Fruit fly (Drosophila melanogaster) whole organism, embryonic: ENCODE data around the gene CG13299.

Source experiments
- Aef1 ChIP-seq: fragments of 200-800 bp; sonication (Bioruptor generic); IDR thresholded peaks from 3 replicates; pipeline ENCODE4 v1.3.6; 2022; ENCODE audit warnings: missing biosample characterization, missing genetic modification characterization
- CG11085 ChIP-seq: fragments of 200-800 bp; sonication (Bioruptor generic); IDR thresholded peaks from 2 replicates; pipeline ENCODE4 v1.3.6; 2022; ENCODE audit warnings: missing biosample characterization, missing genetic modification characterization
- CG12744 ChIP-seq: fragments of 200-800 bp; sonication (Bioruptor generic); optimal IDR thresholded peaks from 2 replicates; lab custom pipeline; 2016; ENCODE audit warnings: missing biosample characterization, missing genetic modification characterization
- CG12942 ChIP-seq: fragments of 200-800 bp; sonication (Bioruptor generic); optimal IDR thresholded peaks from 3 replicates; lab custom pipeline; 2016; ENCODE audit warnings: missing biosample characterization, missing genetic modification characterization
- CG13123 ChIP-seq: fragments of 200-800 bp; sonication (Bioruptor generic); optimal IDR thresholded peaks from 2 replicates; lab custom pipeline; 2016; ENCODE audit warnings: missing biosample characterization, missing genetic modification characterization
- CG14441 ChIP-seq: fragments of 200-800 bp; sonication (Bioruptor generic); IDR thresholded peaks from 2 replicates; pipeline ENCODE4 v1.3.6; 2022; ENCODE audit warnings: missing biosample characterization, missing genetic modification characterization
- CG14710 ChIP-seq: fragments of 200-800 bp; sonication (Bioruptor generic); optimal IDR thresholded peaks from 3 replicates; lab custom pipeline; 2019; ENCODE audit warnings: missing biosample characterization, mild to moderate bottlenecking, missing genetic modification characterization, moderate library complexity
- CG14860 ChIP-seq: fragments of 200-800 bp; sonication (Bioruptor generic); IDR thresholded peaks from 3 replicates; pipeline ENCODE4 v1.3.6; 2022; ENCODE audit warnings: missing biosample characterization, missing genetic modification characterization; ENCODE audit not compliant: partially characterized antibody
- CG15011 ChIP-seq: fragments of 200-800 bp; sonication (Bioruptor generic); optimal IDR thresholded peaks from 3 replicates; lab custom pipeline; 2018; ENCODE audit warnings: missing biosample characterization, mild to moderate bottlenecking, missing genetic modification characterization
- CG18011 ChIP-seq: fragments of 200-800 bp; sonication (Bioruptor generic); optimal IDR thresholded peaks from 2 replicates; lab custom pipeline; 2017; ENCODE audit warnings: missing biosample characterization, missing genetic modification characterization, mild to moderate bottlenecking, moderate library complexity, missing genotype
- CG18764 ChIP-seq: fragments of 200-800 bp; sonication (Bioruptor generic); optimal IDR thresholded peaks from 3 replicates; lab custom pipeline; 2016; ENCODE audit warnings: missing biosample characterization, missing genetic modification characterization
- CG30020 ChIP-seq: fragments of 200-800 bp; optimal IDR thresholded peaks from 2 replicates; lab custom pipeline; 2019; ENCODE audit warnings: missing biosample characterization, mild to moderate bottlenecking, missing genetic modification characterization, moderate library complexity
- CG3163 ChIP-seq: fragments of 200-800 bp; sonication (Bioruptor generic); optimal IDR thresholded peaks from 3 replicates; lab custom pipeline; 2016; ENCODE audit warnings: missing biosample characterization, missing genetic modification characterization
- CG32767 ChIP-seq: fragments of 200-800 bp; sonication (Bioruptor generic); IDR thresholded peaks from 2 replicates; pipeline ENCODE4 v1.3.6; 2022; ENCODE audit warnings: missing biosample characterization, missing genetic modification characterization
- CG4424 ChIP-seq: fragments of 200-800 bp; sonication (Bioruptor generic); optimal IDR thresholded peaks from 3 replicates; lab custom pipeline; 2016; ENCODE audit warnings: missing biosample characterization, missing genetic modification characterization
- CG5245 ChIP-seq: fragments of 200-800 bp; sonication (Bioruptor generic); optimal IDR thresholded peaks from 3 replicates; lab custom pipeline; 2016; ENCODE audit warnings: missing biosample characterization, missing genetic modification characterization
- CG6765 ChIP-seq: fragments of 200-800 bp; sonication (Bioruptor generic); optimal IDR thresholded peaks from 3 replicates; lab custom pipeline; 2017; ENCODE audit warnings: missing biosample characterization, mild to moderate bottlenecking, missing genetic modification characterization
- CG7372 ChIP-seq: fragments of 200-800 bp; sonication (Bioruptor generic); IDR thresholded peaks from 2 replicates; pipeline ENCODE4 v1.3.6; 2022; ENCODE audit warnings: missing biosample characterization, missing genetic modification characterization
- CG7928 ChIP-seq: fragments of 200-800 bp; sonication (Bioruptor generic); optimal IDR thresholded peaks from 2 replicates; lab custom pipeline; 2017; ENCODE audit warnings: missing biosample characterization, mild to moderate bottlenecking, missing genetic modification characterization
- CG7987 ChIP-seq: fragments of 200-800 bp; sonication (Bioruptor generic); optimal IDR thresholded peaks from 2 replicates; lab custom pipeline; 2018; ENCODE audit warnings: missing biosample characterization, mild to moderate bottlenecking, missing genetic modification characterization, moderate library complexity
- CG8359 ChIP-seq: fragments of 200-800 bp; sonication (Bioruptor generic); optimal IDR thresholded peaks from 2 replicates; lab custom pipeline; 2017; ENCODE audit warnings: missing biosample characterization, mild to moderate bottlenecking, missing genetic modification characterization, borderline replicate concordance
- CG8924 ChIP-seq: fragments of 200-800 bp; optimal IDR thresholded peaks from 3 replicates; lab custom pipeline; 2019; ENCODE audit warnings: missing biosample characterization, mild to moderate bottlenecking, missing genetic modification characterization, moderate library complexity
- CG9932 ChIP-seq: fragments of 200-800 bp; sonication (Bioruptor generic); IDR thresholded peaks from 2 replicates; pipeline ENCODE4 v1.3.6; 2022; ENCODE audit warnings: missing biosample characterization, missing genetic modification characterization
- Dfd ChIP-seq, 2 experiments: fragments of >200 bp; optimal IDR thresholded peaks; 2 replicates each; lab custom pipeline; 2017; ENCODE audit warnings: missing biosample characterization in 2 of 2, missing genetic modification characterization in 2 of 2
- Dll ChIP-seq: fragments of 200-800 bp; sonication (Bioruptor generic); IDR thresholded peaks from 4 replicates; pipeline ENCODE4 v1.3.6; 2022; ENCODE audit warnings: missing biosample characterization, missing genetic modification characterization; ENCODE audit not compliant: partially characterized antibody
- H15 ChIP-seq: fragments of 200-800 bp; sonication (Bioruptor generic); IDR thresholded peaks from 3 replicates; pipeline ENCODE4 v1.3.6; 2022; ENCODE audit warnings: missing biosample characterization, missing genetic modification characterization
- Mrtf ChIP-seq: fragments of 200-800 bp; sonication (Bioruptor generic); IDR thresholded peaks from 3 replicates; pipeline ENCODE4 v1.3.6; 2022; ENCODE audit warnings: missing biosample characterization, missing genetic modification characterization
- Nf-YB ChIP-seq: fragments of 200-800 bp; sonication (Bioruptor generic); optimal IDR thresholded peaks from 3 replicates; lab custom pipeline; 2019; ENCODE audit warnings: missing biosample characterization, mild to moderate bottlenecking, missing genetic modification characterization, moderate library complexity
- Oaz ChIP-seq: fragments of 200-800 bp; sonication (Bioruptor generic); IDR thresholded peaks from 2 replicates; pipeline ENCODE4 v1.3.6; 2022; ENCODE audit warnings: missing biosample characterization, missing genetic modification characterization
- Stat92E ChIP-seq, 3 experiments: fragments of >200 bp in 2 of 3; fragments of 200-800 bp in 1 of 3; sonication (Bioruptor generic) in 1 of 3; optimal IDR thresholded peaks; 2 replicates each; lab custom pipeline; 2017 to 2019; ENCODE audit warnings: missing biosample characterization in 3 of 3, missing genetic modification characterization in 3 of 3, mild to moderate bottlenecking in 1 of 3, moderate library complexity in 1 of 3
- Vsx1 ChIP-seq: fragments of 200-800 bp; sonication (Bioruptor generic); optimal IDR thresholded peaks from 2 replicates; lab custom pipeline; 2017; ENCODE audit warnings: missing biosample characterization, mild to moderate bottlenecking, missing genetic modification characterization, missing genetic modification reagents
- Xbp1 ChIP-seq: fragments of 200-800 bp; sonication (Bioruptor generic); optimal IDR thresholded peaks from 3 replicates; lab custom pipeline; 2016; ENCODE audit warnings: missing biosample characterization, mild to moderate bottlenecking, missing genetic modification characterization
- al ChIP-seq: fragments of 200-800 bp; sonication (Bioruptor generic); IDR thresholded peaks from 2 replicates; pipeline ENCODE4 v1.3.6; 2022; ENCODE audit warnings: missing biosample characterization, missing genetic modification characterization
- exex ChIP-seq: fragments of 200-800 bp; sonication (Bioruptor generic); optimal IDR thresholded peaks from 4 replicates; lab custom pipeline; 2018; ENCODE audit warnings: missing biosample characterization, mild to moderate bottlenecking, missing genetic modification characterization, moderate library complexity
- fd102C ChIP-seq: fragments of 200-800 bp; sonication (Bioruptor generic); optimal IDR thresholded peaks from 2 replicates; lab custom pipeline; 2018; ENCODE audit warnings: missing biosample characterization, mild to moderate bottlenecking, missing genetic modification characterization, moderate library complexity
- fd96Cb ChIP-seq: fragments of 200-800 bp; sonication (Bioruptor generic); optimal IDR thresholded peaks from 2 replicates; lab custom pipeline; 2018; ENCODE audit warnings: missing biosample characterization, mild to moderate bottlenecking, missing genetic modification characterization, moderate library complexity
- hkb ChIP-seq, 2 experiments: fragments of 200-800 bp in 1 of 2; fragments of >200 bp in 1 of 2; sonication (Bioruptor generic) in 1 of 2; IDR thresholded peaks in 1 of 2; optimal IDR thresholded peaks in 1 of 2; 2 replicates each; pipeline versions ENCODE4 v1.3.6 to Lab custom; 2017 to 2022; ENCODE audit warnings: missing biosample characterization in 1 of 2, missing genetic modification characterization in 1 of 2
- nerfin-2 ChIP-seq: fragments of 200-800 bp; sonication (Bioruptor generic); IDR thresholded peaks from 2 replicates; pipeline ENCODE4 v1.3.6; 2022; ENCODE audit warnings: missing biosample characterization, missing genetic modification characterization; ENCODE audit not compliant: partially characterized antibody
- oc ChIP-seq: fragments of 200-800 bp; sonication (Bioruptor generic); optimal IDR thresholded peaks from 2 replicates; lab custom pipeline; 2018; ENCODE audit warnings: missing biosample characterization, mild to moderate bottlenecking, missing genetic modification characterization, moderate library complexity
- p53 ChIP-seq: fragments of 200-800 bp; sonication (Bioruptor generic); optimal IDR thresholded peaks from 2 replicates; lab custom pipeline; 2016; ENCODE audit warnings: missing biosample characterization, missing genetic modification characterization
- pho ChIP-seq: fragments of 200-800 bp; sonication (Bioruptor generic); optimal IDR thresholded peaks from 2 replicates; lab custom pipeline; 2016; ENCODE audit warnings: missing biosample characterization, missing genetic modification characterization
- rib ChIP-seq: fragments of 200-800 bp; sonication (Bioruptor generic); IDR thresholded peaks from 2 replicates; pipeline ENCODE4 v1.3.6; 2022; ENCODE audit warnings: missing biosample characterization, missing genetic modification characterization
- ro ChIP-seq: fragments of 200-800 bp; sonication (Bioruptor generic); IDR thresholded peaks from 2 replicates; pipeline ENCODE4 v1.3.6; 2022; ENCODE audit warnings: missing biosample characterization, missing genetic modification characterization
- ttk ChIP-seq: fragments of 200-800 bp; sonication (Bioruptor generic); IDR thresholded peaks from 2 replicates; pipeline ENCODE4 v2.1.2; 2022; ENCODE audit warnings: missing biosample characterization, missing genetic modification characterization
- unpg ChIP-seq: fragments of 200-800 bp; sonication (Bioruptor generic); optimal IDR thresholded peaks from 3 replicates; lab custom pipeline; 2018; ENCODE audit warnings: missing biosample characterization, mild to moderate bottlenecking, missing genetic modification characterization, moderate library complexity
- vnd ChIP-seq: fragments of 200-800 bp; sonication (Bioruptor generic); IDR thresholded peaks from 3 replicates; pipeline ENCODE4 v1.3.6; 2022; ENCODE audit warnings: missing biosample characterization, missing genetic modification characterization; ENCODE audit not compliant: partially characterized antibody
- vvl ChIP-seq: fragments of 200-800 bp; sonication (Bioruptor generic); IDR thresholded peaks from 2 replicates; pipeline ENCODE4 v1.3.6; 2022; ENCODE audit warnings: missing biosample characterization, missing genetic modification characterization
- zen2 ChIP-seq: fragments of 200-800 bp; sonication (Bioruptor generic); IDR thresholded peaks from 3 replicates; pipeline ENCODE4 v1.3.6; 2022; ENCODE audit warnings: missing biosample characterization, missing genetic modification characterization; ENCODE audit not compliant: partially characterized antibody

CG13299 gene

DNA sequence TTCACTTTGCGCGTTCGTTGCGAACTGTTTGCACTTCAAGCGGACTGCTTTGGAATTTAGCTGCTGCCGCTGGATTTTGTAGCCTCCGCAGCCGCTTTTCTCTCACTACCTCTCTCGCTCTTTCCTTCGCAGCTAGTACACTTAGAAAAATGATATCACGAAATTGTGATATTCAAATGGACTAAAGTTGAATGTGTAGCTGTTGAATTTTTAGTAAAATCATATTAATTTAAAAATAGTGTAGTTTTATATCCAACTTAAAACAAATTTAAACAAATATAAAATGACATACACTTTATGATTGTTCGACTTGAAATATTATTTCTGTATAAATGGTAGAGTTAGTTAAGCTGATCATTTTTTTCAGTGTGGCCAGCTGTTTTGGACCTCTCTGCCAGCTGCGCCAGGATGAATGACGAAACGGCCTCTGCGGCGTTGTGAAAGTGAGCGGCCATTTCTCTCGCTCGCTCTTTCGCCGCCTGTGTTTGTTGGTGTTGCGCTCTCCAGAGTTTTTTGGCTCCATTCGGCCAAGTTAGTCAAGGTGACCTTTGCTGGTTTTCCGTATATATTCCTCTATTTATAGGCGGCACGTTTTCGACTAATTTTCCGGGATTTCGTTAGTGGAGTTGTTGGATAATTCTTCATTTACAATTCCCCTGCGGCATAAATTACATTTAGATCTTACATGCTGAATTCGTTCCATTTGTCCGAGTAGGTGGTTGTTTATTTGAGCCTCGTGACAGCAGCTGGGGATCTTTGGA, 30.7 kb upstream of the CG13299 start, which contains the start of gene Ldh (continued):
- TF ChIP-seq CG8359 (GFP tag; lab: Kevin White, UChicago): peak; percentile 87
- TF ChIP-seq ttk (GFP tag; lab: Robert Waterston, UW): peak; percentile 90
- TF ChIP-seq CG6765 (GFP tag; lab: Kevin White, UChicago): peak; percentile 87
- no peak for TF ChIP-seq nerfin-2
- TF ChIP-seq fd102C: peak; percentile 88
- peak; percentile 63 for TF ChIP-seq CG7928 (GFP tag; lab: Kevin White, UChicago)
- peak; percentile 88 for TF ChIP-seq CG18764 (GFP tag; lab: Kevin White, UChicago)
- TF ChIP-seq exex (tag; lab: Kevin White, UChicago): peak; percentile 72
- TF ChIP-seq vnd (GFP tag; lab: Robert Waterston, UW): no peak
- TF ChIP-seq CG14860 (GFP tag; lab: Robert Waterston, UW): no peak
- TF ChIP-seq CG30020 (tag; lab: Kevin White, UChicago): peak; percentile 85
- peak; percentile 95 for TF ChIP-seq fd96Cb
- TF ChIP-seq oc (tag; lab: Kevin White, UChicago): peak; percentile 96
- peak; percentile 78 for TF ChIP-seq CG18011
- TF ChIP-seq hkb (optimal IDR thresholded peaks at IDR 0.05; lab: Kevin White, UChicago): no peak
- TF ChIP-seq hkb (GFP tag; IDR thresholded peaks at IDR 0.05; lab: Robert Waterston, UW): peak; percentile 94
- peak; percentile 92 for TF ChIP-seq CG7372 (GFP tag; lab: Robert Waterston, UW)
- peak; percentile 83 for TF ChIP-seq CG12744
- peak; percentile 99 for TF ChIP-seq CG8924 (tag; lab: Kevin White, UChicago)
- TF ChIP-seq CG13123: peak; percentile 89
- TF ChIP-seq Dfd (GFP tag; optimal IDR thresholded peaks at IDR 0.05; lab: Kevin White, UChicago): no peak
- TF ChIP-seq ro (GFP tag; lab: Robert Waterston, UW): peak; percentile 80
- peak; percentile 88 for TF ChIP-seq CG5245
- peak; percentile 95 for TF ChIP-seq CG32767 (GFP tag; lab: Robert Waterston, UW)
- peak; percentile 80 for TF ChIP-seq Mrtf (GFP tag; lab: Robert Waterston, UW)
- peak; percentile 78 for TF ChIP-seq CG7987 (GFP tag; lab: Kevin White, UChicago)
- peak; percentile 88 for TF ChIP-seq Nf-YB (GFP tag; lab: Kevin White, UChicago)
- TF ChIP-seq CG15011 (GFP tag; lab: Kevin White, UChicago): peak; percentile 92
- peak; percentile 23 for TF ChIP-seq p53 (GFP tag; lab: Kevin White, UChicago)
- TF ChIP-seq CG12942 (GFP tag; lab: Kevin White, UChicago): peak; percentile 91
- peak; percentile 87 for TF ChIP-seq Aef1 (GFP tag; lab: Robert Waterston, UW)
- TF ChIP-seq unpg: peak; percentile 98
- TF ChIP-seq zen2 (GFP tag; lab: Robert Waterston, UW): no peak
- peak; percentile 33 for TF ChIP-seq CG3163
- TF ChIP-seq vvl (GFP tag; lab: Robert Waterston, UW): peak; percentile 97
- peak; percentile 81 for TF ChIP-seq H15 (GFP tag; lab: Robert Waterston, UW)
- no peak for TF ChIP-seq Dll
- TF ChIP-seq CG11085 (GFP tag; lab: Robert Waterston, UW): peak; percentile 75
- peak; percentile 81 for TF ChIP-seq Oaz
- TF ChIP-seq CG14441 (GFP tag; lab: Robert Waterston, UW): peak; percentile 87
- TF ChIP-seq Vsx1 (GFP tag; lab: Kevin White, UChicago): peak; percentile 78
- TF ChIP-seq CG14710 (tag; lab: Kevin White, UChicago): peak; percentile 97
- TF ChIP-seq CG9932 (GFP tag; lab: Robert Waterston, UW): peak; percentile 90
- TF ChIP-seq CG4424: peak; percentile 94
- peak; percentile 95 for TF ChIP-seq Xbp1 (GFP tag; lab: Kevin White, UChicago)
- peak in 1 of 3 experiments; percentile 94 for TF ChIP-seq Stat92E (GFP tag; optimal IDR thresholded peaks at IDR 0.05; lab: Kevin White, UChicago)
- TF ChIP-seq rib (GFP tag; lab: Robert Waterston, UW): peak; percentile 63; the same call in 1 of the 2 replicates
- TF ChIP-seq pho (GFP tag; lab: Kevin White, UChicago): peak; percentile 75
- peak; percentile 88 for TF ChIP-seq al (GFP tag; lab: Robert Waterston, UW)
